Worm (Caenorhabditis elegans) whole organism, early embryonic: ENCODE results near the gene C45G9.6.
"Not testable (repeated sequence)": the region's sequence is repeated elsewhere in the genome, so short reads cannot be mapped to it uniquely, and the experiment has no call there.

Source experiments
- B0310.2 ChIP-seq: sonication (generic microtip); optimal IDR thresholded peaks from 2 replicates; lab custom pipeline; 2016; ENCODE audit warnings: mild to moderate bottlenecking, missing genetic modification characterization, missing compliant biosample characterization
- F13C5.2 ChIP-seq: sonication (generic microtip); optimal IDR thresholded peaks from 2 replicates; lab custom pipeline; 2017; ENCODE audit warnings: mild to moderate bottlenecking, missing genetic modification characterization, inconsistent platforms, missing compliant biosample characterization
- aly-1 ChIP-seq: sonication (generic microtip); optimal IDR thresholded peaks from 2 replicates; lab custom pipeline; 2016; ENCODE audit warnings: missing genetic modification characterization, missing compliant biosample characterization
- ama-1 ChIP-seq: fragments of 150-350 bp; optimal IDR thresholded peaks from 2 replicates; lab custom pipeline; 2014
- ceh-13 ChIP-seq: fragments of 200-800 bp; sonication (Bioruptor generic); optimal IDR thresholded peaks from 2 replicates; lab custom pipeline; 2018; ENCODE audit warnings: mild to moderate bottlenecking, missing genetic modification characterization, missing compliant biosample characterization
- ceh-36 ChIP-seq: sonication (generic microtip); optimal IDR thresholded peaks from 2 replicates; lab custom pipeline; 2016; ENCODE audit warnings: missing genetic modification characterization, inconsistent platforms, missing compliant biosample characterization
- ets-7 ChIP-seq: sonication (generic microtip); optimal IDR thresholded peaks from 2 replicates; lab custom pipeline; 2016; ENCODE audit warnings: missing genotype, missing genetic modification characterization, missing compliant biosample characterization
- flt-1 ChIP-seq: fragments of 200-800 bp; sonication (Bioruptor generic); IDR thresholded peaks from 2 replicates; pipeline ENCODE4 v1.3.6; 2022; ENCODE audit warnings: missing genetic modification characterization, missing compliant biosample characterization
- hmbx-1 ChIP-seq: sonication (generic microtip); optimal IDR thresholded peaks from 2 replicates; lab custom pipeline; 2016; ENCODE audit warnings: mild to moderate bottlenecking, missing genetic modification characterization, missing compliant biosample characterization
- hmg-4 ChIP-seq: fragments of 200-800 bp; sonication (Bioruptor generic); optimal IDR thresholded peaks from 2 replicates; lab custom pipeline; 2018; ENCODE audit warnings: mild to moderate bottlenecking, missing genetic modification characterization, missing compliant biosample characterization
- hnd-1 ChIP-seq: sonication (generic microtip); optimal IDR thresholded peaks from 2 replicates; lab custom pipeline; 2016; ENCODE audit warnings: missing genetic modification characterization, missing compliant biosample characterization
- pes-1 ChIP-seq: fragments of 200-800 bp; sonication (Bioruptor generic); IDR thresholded peaks from 2 replicates; pipeline ENCODE4 v1.3.6; 2022; ENCODE audit warnings: missing genetic modification reagents, missing genetic modification characterization, missing compliant biosample characterization
- scrt-1 ChIP-seq: fragments of 200-800 bp; sonication (Bioruptor generic); IDR thresholded peaks from 2 replicates; pipeline ENCODE4 v1.3.6; 2022; ENCODE audit warnings: missing genetic modification characterization, missing compliant biosample characterization
- sea-1 ChIP-seq: fragments of 200-800 bp; sonication (Bioruptor generic); conservative IDR thresholded peaks from 2 replicates; pipeline ENCODE4 v1.3.6; 2022; ENCODE audit warnings: missing genetic modification characterization, missing compliant biosample characterization
- tbx-11 ChIP-seq: fragments of 200-800 bp; sonication (Bioruptor generic); IDR thresholded peaks from 2 replicates; pipeline ENCODE4 v1.3.6; 2022; ENCODE audit warnings: missing genetic modification characterization, missing compliant biosample characterization
- tbx-37 ChIP-seq: fragments of 200-800 bp; sonication (Bioruptor generic); conservative IDR thresholded peaks from 2 replicates; pipeline ENCODE4 v1.3.6; 2022; ENCODE audit warnings: missing genetic modification reagents, missing genetic modification characterization, missing compliant biosample characterization
- tra-4 ChIP-seq: sonication (generic microtip); optimal IDR thresholded peaks from 2 replicates; lab custom pipeline; 2017; ENCODE audit warnings: missing genetic modification characterization, missing compliant biosample characterization

The C45G9.6 gene

DNA sequence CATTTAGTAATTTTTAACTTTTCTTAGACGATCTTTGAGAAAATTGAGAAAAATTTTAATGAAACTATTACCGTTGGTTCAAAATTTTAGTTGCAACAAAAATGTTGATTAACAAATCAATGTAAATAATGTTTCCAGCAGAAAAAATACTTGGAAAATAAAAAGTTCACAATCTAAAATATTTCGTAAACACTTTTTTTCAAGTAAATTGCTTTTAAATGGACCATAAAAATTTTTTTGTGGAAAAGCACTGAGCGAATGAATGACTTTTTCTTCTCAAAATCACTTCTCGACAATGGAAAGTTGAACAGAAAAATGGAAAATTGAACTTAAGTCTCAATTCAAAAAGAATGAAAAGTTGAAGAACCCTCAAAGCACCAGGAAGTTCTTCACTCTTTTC, 17.3 kb downstream of the C45G9.6 start, which contains the start of gene C45G9.8:
C45G9.8 (minus strand) TSS at position 101 of the 400 bp plus-strand sequence.
- TF ChIP-seq B0310.2 (tag; lab: Kevin White, UChicago) (no peak), ets-7 (no peak), hnd-1 (tag; lab: Kevin White, UChicago) (no peak), pes-1 (GFP tag; lab: Robert Waterston, UW) (no peak)

DNA sequence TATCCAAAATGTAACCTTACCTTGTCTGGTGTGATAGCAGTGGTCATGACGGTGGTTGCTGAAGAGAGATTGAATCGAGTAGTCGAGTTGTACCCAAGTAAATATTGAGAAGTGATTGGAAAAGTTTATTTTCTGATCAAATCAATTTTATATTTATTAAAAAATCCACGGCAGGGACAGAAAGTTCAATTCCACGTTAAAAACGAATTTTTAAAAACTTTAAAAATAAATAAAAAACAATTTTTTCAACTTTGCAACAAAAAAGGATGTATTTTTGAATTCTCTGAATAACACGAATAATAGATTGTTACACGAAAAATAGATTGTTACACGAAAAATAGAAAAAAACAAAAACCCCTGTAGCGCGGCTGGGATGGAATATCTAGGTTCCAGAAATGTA, 19.5 kb downstream of the C45G9.6 start, which contains the start of gene C45G9.9:
C45G9.9 (minus strand) TSS at position 101 of the 400 bp plus-strand sequence.
- TF ChIP-seq tbx-37; ceh-36 (tag; lab: Kevin White, UChicago); aly-1 (tag; lab: Kevin White, UChicago): not testable (repeated sequence)

DNA sequence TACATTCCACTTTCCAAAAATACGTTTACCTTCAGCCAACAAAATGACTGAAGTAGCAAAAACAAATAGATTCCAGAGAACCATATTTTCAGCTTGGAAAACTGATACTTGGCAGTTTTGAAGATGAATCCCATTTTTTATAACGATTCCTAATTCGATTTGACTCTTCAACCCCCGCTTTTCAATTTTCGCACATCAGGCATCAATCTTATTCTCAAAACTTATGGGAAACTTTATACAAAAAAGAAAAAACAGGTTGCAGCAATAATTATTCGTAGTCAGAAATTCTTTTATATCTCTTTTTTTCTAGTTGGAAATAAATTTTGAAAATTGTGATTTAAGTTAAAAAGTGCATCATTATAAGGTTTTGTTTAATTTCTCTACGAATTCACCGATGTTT, 25.5 kb downstream of the C45G9.6 start, which contains the start of gene C45G9.10:
C45G9.10 (minus strand) TSS at position 101 of the 400 bp plus-strand sequence.
- TF ChIP-seq ceh-13 (GFP tag; lab: Kevin White, UChicago) (no peak), tra-4 (tag; lab: Kevin White, UChicago) (no peak), flt-1 (GFP tag; lab: Robert Waterston, UW) (no peak), tbx-11 (no peak), hmg-4 (GFP tag; lab: Kevin White, UChicago) (no peak), tbx-37 (no peak), ama-1 (lab: Kevin White, UChicago) (no peak), sea-1 (GFP tag; lab: Robert Waterston, UW) (no peak), hmbx-1 (no peak), pes-1 (GFP tag; lab: Robert Waterston, UW) (no peak), ceh-36 (tag; lab: Kevin White, UChicago) (no peak), B0310.2 (tag; lab: Kevin White, UChicago) (no peak), hnd-1 (tag; lab: Kevin White, UChicago) (no peak), aly-1 (tag; lab: Kevin White, UChicago) (no peak), scrt-1 (no peak), F13C5.2 (no peak)

DNA sequence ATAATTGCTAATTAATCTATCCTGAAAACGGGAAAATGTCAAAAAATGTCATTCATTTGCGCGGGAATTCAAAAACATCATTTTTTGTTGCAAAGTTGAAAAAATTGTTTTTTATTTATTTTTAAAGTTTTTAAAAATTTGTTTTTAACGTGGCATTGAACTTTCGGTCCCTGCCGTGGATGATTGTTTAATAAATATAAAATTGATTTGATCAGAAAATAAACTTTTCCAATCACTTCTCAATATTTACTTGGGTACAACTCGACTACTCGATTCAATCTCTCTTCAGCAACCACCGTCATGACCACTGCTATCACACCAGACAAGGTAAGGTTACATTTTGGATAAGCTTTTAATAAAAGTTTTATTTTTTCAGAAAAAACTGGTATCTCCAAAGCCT, 26.1 kb downstream of the C45G9.6 start, which contains the start of gene C45G9.4:
C45G9.4 (plus strand) TSS at position 301 of the 400 bp plus-strand sequence.
- TF ChIP-seq sea-1 (GFP tag; lab: Robert Waterston, UW); pes-1 (GFP tag; lab: Robert Waterston, UW); ama-1 (lab: Kevin White, UChicago): not testable (repeated sequence)

DNA sequence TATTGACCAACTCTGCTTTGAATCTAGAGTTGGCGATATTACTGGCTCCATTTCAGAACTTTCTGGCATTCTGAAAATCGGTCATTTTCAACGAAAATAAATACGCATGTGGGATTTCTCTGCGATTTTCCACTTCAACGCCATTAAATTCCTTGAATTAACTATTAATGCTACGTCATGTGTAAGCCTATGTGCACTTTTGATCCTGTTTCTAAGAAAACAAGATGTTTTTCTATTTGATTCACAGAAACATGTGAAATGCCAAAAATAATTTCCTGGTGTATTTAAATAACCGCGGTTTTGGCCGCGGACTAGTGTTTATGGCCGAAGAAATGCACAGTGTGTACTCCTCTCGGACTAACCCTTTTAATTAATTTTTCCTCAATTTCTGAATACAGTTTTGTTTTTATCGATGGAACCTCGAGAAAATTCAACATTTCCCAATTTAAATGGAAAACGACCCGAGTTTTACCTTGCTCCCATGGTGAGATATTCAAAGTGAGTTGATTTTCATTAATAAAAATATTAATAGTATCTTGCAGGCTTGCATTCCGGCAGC, 32.5 kb downstream of the C45G9.6 start, which contains the start of the genes C45G9.11 and C45G9.2:
C45G9.11 (minus strand) TSS at position 51 of the 559 bp plus-strand sequence.
C45G9.2 (plus strand) TSS at position 392 of the 559 bp plus-strand sequence.
- no peak for TF ChIP-seq ama-1 (lab: Kevin White, UChicago)
- TF ChIP-seq pes-1 (GFP tag; lab: Robert Waterston, UW), result no peak
- peak; percentile 82; the same call in 1 of the 2 replicates for TF ChIP-seq tbx-37
- no peak for TF ChIP-seq B0310.2 (tag; lab: Kevin White, UChicago)
- TF ChIP-seq aly-1 (tag; lab: Kevin White, UChicago), result no peak
- no peak for TF ChIP-seq hnd-1 (tag; lab: Kevin White, UChicago)
- no peak for TF ChIP-seq hmbx-1
- TF ChIP-seq tbx-11, result no peak
- 0 out of 2 replicates have a peak, but pooled peaks have one; percentile 21 for TF ChIP-seq flt-1 (GFP tag; lab: Robert Waterston, UW)
- TF ChIP-seq ceh-36 (tag; lab: Kevin White, UChicago), result no peak
- no peak for TF ChIP-seq sea-1 (GFP tag; lab: Robert Waterston, UW)
- TF ChIP-seq scrt-1, result no peak
- no peak for TF ChIP-seq hmg-4 (GFP tag; lab: Kevin White, UChicago)
- TF ChIP-seq F13C5.2, result peak; percentile 59
- no peak for TF ChIP-seq tra-4 (tag; lab: Kevin White, UChicago)

DNA sequence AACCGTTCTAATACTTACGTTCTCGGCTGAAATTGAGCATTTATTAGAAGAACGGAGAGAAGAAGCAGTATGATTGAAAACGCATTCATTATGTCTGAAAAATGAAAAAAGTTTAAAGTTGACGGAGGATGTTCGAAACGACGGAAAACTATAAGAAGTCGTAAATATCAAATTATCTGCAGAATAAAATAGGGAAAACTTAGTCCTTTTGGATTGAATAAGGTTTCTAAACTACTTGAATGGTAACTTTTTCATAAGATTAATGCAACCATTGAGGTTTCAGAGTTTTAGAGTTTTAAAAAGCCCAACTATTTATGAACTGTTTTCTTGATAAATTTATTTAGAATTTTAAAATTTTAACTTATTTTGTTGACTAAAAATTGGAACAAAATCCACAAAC, 35.3 kb downstream of the C45G9.6 start, which contains the start of gene C45G9.12:
C45G9.12 (minus strand) TSS at position 101 of the 400 bp plus-strand sequence.
- TF ChIP-seq sea-1 (GFP tag; lab: Robert Waterston, UW) (no peak), ceh-13 (GFP tag; lab: Kevin White, UChicago) (no peak), pes-1 (GFP tag; lab: Robert Waterston, UW) (no peak)

DNA sequence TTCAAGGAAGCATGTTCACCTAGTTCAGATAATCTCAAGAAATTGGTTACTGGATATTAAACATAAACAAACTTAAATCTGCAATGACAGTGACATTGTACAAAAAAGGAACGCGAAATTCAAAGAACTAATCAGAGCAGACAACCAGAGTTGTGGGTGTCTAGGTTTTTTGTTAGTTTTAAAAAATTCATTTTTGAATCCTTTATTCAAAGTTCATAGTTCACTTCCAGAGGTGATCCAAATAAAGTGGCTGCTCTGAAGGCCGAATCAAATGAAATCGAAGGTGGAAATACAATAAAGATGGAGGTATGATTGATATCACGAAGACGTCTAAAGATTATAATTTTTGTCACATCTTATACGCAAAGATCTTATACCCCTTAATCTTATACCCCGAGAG, 38.1 kb downstream of the C45G9.6 start, which contains the start of gene ttbk-6:
ttbk-6 (plus strand) TSS at position 301 of the 400 bp plus-strand sequence.
- TF ChIP-seq B0310.2 (tag; lab: Kevin White, UChicago) (no peak), flt-1 (GFP tag; lab: Robert Waterston, UW) (no peak), ets-7 (no peak), ama-1 (lab: Kevin White, UChicago) (no peak), aly-1 (tag; lab: Kevin White, UChicago) (no peak), hmg-4 (GFP tag; lab: Kevin White, UChicago) (no peak), ceh-36 (tag; lab: Kevin White, UChicago) (no peak), scrt-1 (no peak), sea-1 (GFP tag; lab: Robert Waterston, UW) (no peak), ceh-13 (GFP tag; lab: Kevin White, UChicago) (no peak), hmbx-1 (no peak), hnd-1 (tag; lab: Kevin White, UChicago) (no peak), pes-1 (GFP tag; lab: Robert Waterston, UW) (no peak), tbx-11 (no peak), F13C5.2 (no peak), tra-4 (tag; lab: Kevin White, UChicago) (no peak), tbx-37 (no peak)

DNA sequence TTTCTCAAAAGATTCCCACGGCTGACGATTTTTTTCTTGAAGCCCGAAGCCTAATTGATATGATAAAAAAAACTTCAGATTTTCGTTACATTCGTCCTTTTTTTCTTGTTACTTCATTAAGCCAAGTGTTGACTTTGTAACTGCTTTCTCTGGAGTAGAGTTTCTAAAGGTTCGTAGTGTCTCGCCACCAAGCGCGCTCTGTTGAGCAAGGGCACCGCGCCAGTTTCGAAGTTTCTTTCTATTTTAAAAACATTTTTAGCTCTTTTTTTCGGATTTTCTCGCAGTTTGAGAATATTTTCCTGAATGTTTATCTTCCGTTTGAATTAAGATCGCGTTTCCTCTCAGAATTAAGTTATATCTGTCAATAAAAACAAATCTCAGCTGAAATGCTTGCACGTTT, 40.3 kb downstream of the C45G9.6 start:
- TF ChIP-seq hnd-1 (tag; lab: Kevin White, UChicago) (no peak), tbx-11 (no peak), ceh-36 (tag; lab: Kevin White, UChicago) (no peak), tbx-37 (no peak), ceh-13 (GFP tag; lab: Kevin White, UChicago) (no peak), ets-7 (no peak), sea-1 (GFP tag; lab: Robert Waterston, UW) (no peak), tra-4 (tag; lab: Kevin White, UChicago) (no peak), F13C5.2 (no peak), pes-1 (GFP tag; lab: Robert Waterston, UW) (no peak), flt-1 (GFP tag; lab: Robert Waterston, UW) (no peak), aly-1 (tag; lab: Kevin White, UChicago) (no peak)
